Worm (Caenorhabditis elegans) whole organism, L3 larva: ENCODE data around the gene chat-1.

ENCODE experiments used
- fkh-2 ChIP-seq: fragments of 150-350 bp; optimal IDR thresholded peaks from 2 replicates; lab custom pipeline; 2014; ENCODE audit warnings: missing biosample characterization, missing genetic modification reagents, missing genetic modification characterization
- lin-15B ChIP-seq: fragments of 150-350 bp; optimal IDR thresholded peaks from 2 replicates; lab custom pipeline; 2014; ENCODE audit warnings: missing biosample characterization, missing genetic modification characterization
- nhr-23 ChIP-seq: fragments of 150-350 bp; optimal IDR thresholded peaks from 2 replicates; lab custom pipeline; 2014; ENCODE audit warnings: missing biosample characterization, missing genetic modification reagents, missing genetic modification characterization
- nhr-237 ChIP-seq: fragments of 150-350 bp; optimal IDR thresholded peaks from 2 replicates; lab custom pipeline; 2014; ENCODE audit warnings: missing biosample characterization, missing genetic modification characterization
- nhr-76 ChIP-seq: fragments of 150-350 bp; sonication (generic microtip); optimal IDR thresholded peaks from 5 replicates; lab custom pipeline; 2014; ENCODE audit warnings: missing biosample characterization, missing genetic modification characterization
- pqm-1 ChIP-seq: fragments of 150-350 bp; optimal IDR thresholded peaks from 2 replicates; lab custom pipeline; 2017; ENCODE audit warnings: missing biosample characterization, missing genetic modification characterization, inconsistent platforms
- snpc-4 ChIP-seq: fragments of 150-350 bp; optimal IDR thresholded peaks from 2 replicates; lab custom pipeline; 2014; ENCODE audit warnings: missing biosample characterization, missing genetic modification characterization
- unc-62 ChIP-seq: fragments of 150-350 bp; sonication (generic microtip); optimal IDR thresholded peaks from 4 replicates; lab custom pipeline; 2014; ENCODE audit warnings: missing biosample characterization, missing genetic modification reagents, missing genetic modification characterization

DNA sequence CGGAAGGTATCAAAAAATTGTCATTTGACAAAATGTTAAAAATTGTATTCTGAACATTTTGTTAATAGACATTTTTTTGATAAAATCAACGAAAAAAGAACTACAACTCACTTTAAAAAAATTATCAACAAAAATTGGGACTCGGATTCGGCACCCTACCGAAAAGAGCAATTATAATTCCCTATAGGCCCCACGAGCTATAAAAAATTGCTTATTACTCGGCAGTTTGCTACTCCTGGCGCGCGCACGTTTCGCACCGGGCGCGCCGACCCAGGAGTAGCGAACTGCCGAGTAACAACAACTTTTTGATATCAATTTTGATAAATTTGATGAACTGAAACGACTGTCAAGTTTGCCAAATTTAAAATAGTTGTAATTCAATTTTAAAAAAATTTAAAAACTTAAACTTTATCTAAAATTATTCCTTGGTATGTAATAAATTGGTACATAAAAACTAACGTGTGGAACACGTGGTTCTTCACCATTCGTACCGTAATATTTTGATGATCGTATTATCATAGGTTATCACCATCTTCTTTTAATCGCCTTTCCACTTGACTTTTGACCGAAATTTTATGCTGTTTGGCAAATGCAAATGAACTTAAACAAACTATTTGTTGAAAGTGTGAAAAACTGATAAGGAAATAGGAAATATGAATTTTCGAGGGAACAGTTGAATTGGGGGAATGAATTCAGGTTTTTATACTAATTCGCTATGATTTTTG is 28.4 kb downstream of the chat-1 start:
- TF ChIP-seq lin-15B (tag; lab: Kevin White, UChicago) (no peak), unc-62 (GFP tag; lab: Kevin White, UChicago) (no peak), snpc-4 (tag; lab: Kevin White, UChicago) (no peak), nhr-237 (tag; lab: Kevin White, UChicago) (no peak), nhr-76 (tag; lab: Kevin White, UChicago) (no peak), pqm-1 (tag; lab: Kevin White, UChicago) (peak; percentile 40), nhr-23 (tag; lab: Kevin White, UChicago) (no peak), fkh-2 (no peak)
